Fruit fly (Drosophila melanogaster): ENCODE data around the gene Psf1.

Gene Psf1

DNA sequence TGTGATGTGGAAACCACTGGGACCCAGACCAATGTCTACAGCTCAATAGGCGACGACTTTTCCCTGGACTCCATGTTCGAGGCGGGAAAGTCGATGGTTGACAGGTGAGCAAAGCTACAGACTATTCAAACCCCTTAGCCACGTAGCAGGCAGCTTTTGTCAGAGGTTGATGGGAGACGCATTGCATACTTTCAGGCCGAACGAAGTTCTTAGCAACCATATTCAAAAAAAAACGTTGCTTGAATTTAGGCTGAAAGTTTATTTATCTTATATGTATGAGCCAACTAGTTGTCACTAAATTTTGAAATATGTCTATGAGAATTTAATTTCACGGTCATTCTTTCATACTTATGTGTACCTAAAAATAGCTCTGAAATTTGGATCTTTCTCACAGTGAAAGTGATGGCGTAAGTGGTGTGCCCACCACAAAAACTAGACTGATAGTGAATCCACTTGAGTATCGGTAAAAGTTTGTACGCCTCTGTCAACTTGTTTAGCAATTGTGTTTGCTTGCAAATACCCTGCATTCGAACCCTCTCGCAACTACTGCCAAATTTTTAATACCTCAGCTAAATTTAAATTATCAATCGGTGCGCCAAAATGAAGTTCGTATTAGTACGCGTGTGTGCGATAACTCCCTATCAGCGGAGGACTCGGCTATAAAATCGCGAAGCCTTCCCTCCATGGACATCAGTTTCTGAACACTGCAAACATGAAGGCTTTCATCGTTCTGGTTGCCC is 40.6 kb downstream of the Psf1 start, which contains the start of gene LysB (continued):
- TF ChIP-seq CG17361 (GFP tag; IDR thresholded peaks at IDR 0.05) (0 out of 3 replicates have a peak, but pooled peaks have one; percentile 16), Hr51 (GFP tag; optimal IDR thresholded peaks at IDR 0.05) (no peak), cad (GFP tag; optimal IDR thresholded peaks at IDR 0.05) (no peak), CG10959 (GFP tag; IDR thresholded peaks at IDR 0.05) (no peak), CG13775 (GFP tag; optimal IDR thresholded peaks at IDR 0.05) (no peak), bowl (GFP tag; IDR thresholded peaks at IDR 0.05) (no peak), CG17359 (tag; optimal IDR thresholded peaks at IDR 0.05) (no peak), bigmax (GFP tag; optimal IDR thresholded peaks at IDR 0.05) (no peak), Side (GFP tag; optimal IDR thresholded peaks at IDR 0.05) (no peak), Rfx (GFP tag; IDR thresholded peaks at IDR 0.05) (peak; percentile 17; the same call in 1 of the 2 replicates), Bgb (GFP tag; IDR thresholded peaks at IDR 0.05; ENCODE audit: partially characterized antibody) (peak; percentile 45; the same call in 1 of the 2 replicates), CTCF (GFP tag; optimal IDR thresholded peaks at IDR 0.05) (peak; percentile 13), Dp (GFP tag; optimal IDR thresholded peaks at IDR 0.05) (peak; percentile 59), br (optimal IDR thresholded peaks at IDR 0.05) (no peak), CG3065 (GFP tag; optimal IDR thresholded peaks at IDR 0.05) (no peak), CG2120 (GFP tag; optimal IDR thresholded peaks at IDR 0.05) (no peak), Mad (GFP tag; optimal IDR thresholded peaks at IDR 0.05) (no peak), Sox102F (GFP tag; optimal IDR thresholded peaks at IDR 0.05) (no peak), CG2129 (GFP tag; IDR thresholded peaks at IDR 0.05; ENCODE audit: partially characterized antibody) (no peak), wek (GFP tag; optimal IDR thresholded peaks at IDR 0.05) (no peak), CG13624 (GFP tag; optimal IDR thresholded peaks at IDR 0.05) (peak; percentile 7), odd (GFP tag; optimal IDR thresholded peaks at IDR 0.05) (no peak), stwl (tag; optimal IDR thresholded peaks at IDR 0.05) (peak; percentile 66), CG4707 (GFP tag; optimal IDR thresholded peaks at IDR 0.05) (no peak), E2f2 (GFP tag; IDR thresholded peaks at IDR 0.05) (peak; percentile 66), CrebB (tag; optimal IDR thresholded peaks at IDR 0.05) (no peak), lab (GFP tag; optimal IDR thresholded peaks at IDR 0.05) (no peak), CG6272 (GFP tag; IDR thresholded peaks at IDR 0.05) (peak; percentile 16; the same call in 1 of the 2 replicates), Fer3 (tag; optimal IDR thresholded peaks at IDR 0.05) (no peak), CG8290 (GFP tag; optimal IDR thresholded peaks at IDR 0.05) (no peak), CG8290 (tag; optimal IDR thresholded peaks at IDR 0.05) (peak in 1 of 2 experiments; percentile 32), Opbp (GFP tag; IDR thresholded peaks at IDR 0.05; ENCODE audit: partially characterized antibody) (peak; percentile 29; the same call in 1 of the 3 replicates), CG10274 (GFP tag; optimal IDR thresholded peaks at IDR 0.05) (no peak), CG10321 (GFP tag; IDR thresholded peaks at IDR 0.05) (no peak), CG6689 (GFP tag; IDR thresholded peaks at IDR 0.05) (no peak), CG6791 (GFP tag; IDR thresholded peaks at IDR 0.05; ENCODE audit: partially characterized antibody) (0 out of 3 replicates have a peak, but pooled peaks have one; percentile 18), ato (GFP tag; IDR thresholded peaks at IDR 0.05; ENCODE audit: partially characterized antibody) (0 out of 2 replicates have a peak, but pooled peaks have one; percentile 26), MBD-R2 (GFP tag; IDR thresholded peaks at IDR 0.05) (peak; percentile 27; the same call in 1 of the 2 replicates), CG13287 (GFP tag; IDR thresholded peaks at IDR 0.05; ENCODE audit: partially characterized antibody) (0 out of 2 replicates have a peak, but pooled peaks have one; percentile 12), CG7745 (tag; optimal IDR thresholded peaks at IDR 0.05) (no peak)
